Worm (Caenorhabditis elegans) whole organism, late embryonic: ENCODE results near the gene Y111B2A.12.

Experiments used
- C08G9.2 ChIP-seq: sonication (generic microtip); optimal IDR thresholded peaks from 2 replicates; lab custom pipeline; 2016; ENCODE audit warnings: mild to moderate bottlenecking, missing genetic modification characterization, moderate library complexity, missing compliant biosample characterization
- F13H6.1 ChIP-seq: sonication (generic microtip); optimal IDR thresholded peaks from 2 replicates; lab custom pipeline; 2016; ENCODE audit warnings: missing genetic modification characterization, missing compliant biosample characterization
- K09A11.1 ChIP-seq: sonication (generic microtip); optimal IDR thresholded peaks from 2 replicates; lab custom pipeline; 2017; ENCODE audit warnings: antibody characterized with exemption, mild to moderate bottlenecking, missing genetic modification characterization, missing compliant biosample characterization; ENCODE audit not compliant: insufficient read depth
- T23F11.4 ChIP-seq: fragments of 200-800 bp; sonication (Bioruptor generic); optimal IDR thresholded peaks from 2 replicates; lab custom pipeline; 2018; ENCODE audit warnings: mild to moderate bottlenecking, missing genetic modification characterization, missing compliant biosample characterization
- Y22D7AL.16 ChIP-seq: sonication (generic microtip); optimal IDR thresholded peaks from 2 replicates; lab custom pipeline; 2016; ENCODE audit warnings: missing genetic modification characterization, missing compliant biosample characterization
- ahr-1 ChIP-seq: sonication (generic microtip); optimal IDR thresholded peaks from 2 replicates; lab custom pipeline; 2016; ENCODE audit warnings: missing genetic modification characterization, missing compliant biosample characterization
- ceh-19 ChIP-seq: fragments of 200-800 bp; sonication (Bioruptor generic); optimal IDR thresholded peaks from 2 replicates; lab custom pipeline; 2018; ENCODE audit warnings: mild to moderate bottlenecking, missing genetic modification characterization, missing compliant biosample characterization
- ceh-2 ChIP-seq: sonication (generic microtip); optimal IDR thresholded peaks from 2 replicates; lab custom pipeline; 2016; ENCODE audit warnings: missing genotype, missing genetic modification characterization, missing compliant biosample characterization
- ceh-34 ChIP-seq: sonication (generic microtip); optimal IDR thresholded peaks from 2 replicates; lab custom pipeline; 2016; ENCODE audit warnings: mild to moderate bottlenecking, missing genetic modification characterization, missing compliant biosample characterization
- ceh-48 ChIP-seq: sonication (generic microtip); optimal IDR thresholded peaks from 2 replicates; lab custom pipeline; 2016; ENCODE audit warnings: missing genetic modification characterization, inconsistent platforms, missing compliant biosample characterization
- ceh-6 ChIP-seq: fragments of 200-800 bp; sonication (Bioruptor generic); optimal IDR thresholded peaks from 2 replicates; lab custom pipeline; 2018; ENCODE audit warnings: mild to moderate bottlenecking, missing genetic modification characterization, missing compliant biosample characterization
- ceh-9 ChIP-seq: sonication (generic microtip); optimal IDR thresholded peaks from 2 replicates; lab custom pipeline; 2016; ENCODE audit warnings: mild to moderate bottlenecking, missing genetic modification characterization, inconsistent platforms, missing compliant biosample characterization
- che-1 ChIP-seq: sonication (generic microtip); optimal IDR thresholded peaks from 2 replicates; lab custom pipeline; 2016; ENCODE audit warnings: mild to moderate bottlenecking, missing genetic modification characterization, missing compliant biosample characterization
- dmd-4 ChIP-seq: sonication (generic microtip); optimal IDR thresholded peaks from 2 replicates; lab custom pipeline; 2016; ENCODE audit warnings: borderline replicate concordance, missing genetic modification characterization, missing compliant biosample characterization
- ets-4 ChIP-seq: sonication (generic microtip); optimal IDR thresholded peaks from 2 replicates; lab custom pipeline; 2016; ENCODE audit warnings: missing genetic modification characterization, missing compliant biosample characterization
- eyg-1 ChIP-seq: sonication (generic microtip); optimal IDR thresholded peaks from 2 replicates; lab custom pipeline; 2016; ENCODE audit warnings: missing genotype, missing genetic modification characterization, missing compliant biosample characterization
- fax-1 ChIP-seq: sonication (generic microtip); optimal IDR thresholded peaks from 2 replicates; lab custom pipeline; 2016; ENCODE audit warnings: missing genotype, missing genetic modification characterization, missing compliant biosample characterization
- fkh-10 ChIP-seq: fragments of 150-350 bp; optimal IDR thresholded peaks from 2 replicates; lab custom pipeline; 2014; ENCODE audit warnings: missing biosample characterization, missing genetic modification reagents, missing genetic modification characterization
- fkh-6 ChIP-seq: sonication (generic microtip); optimal IDR thresholded peaks from 2 replicates; lab custom pipeline; 2016; ENCODE audit warnings: missing genetic modification characterization, missing compliant biosample characterization
- gmeb-2 ChIP-seq: sonication (generic microtip); optimal IDR thresholded peaks from 2 replicates; lab custom pipeline; 2016; ENCODE audit warnings: missing genetic modification characterization, inconsistent platforms, missing compliant biosample characterization
- hlh-13 ChIP-seq: fragments of 200-800 bp; sonication (Bioruptor generic); optimal IDR thresholded peaks from 2 replicates; lab custom pipeline; 2018; ENCODE audit warnings: mild to moderate bottlenecking, missing genetic modification characterization, missing compliant biosample characterization
- hlh-15 ChIP-seq: sonication (generic microtip); optimal IDR thresholded peaks from 2 replicates; lab custom pipeline; 2016; ENCODE audit warnings: missing genetic modification characterization, missing compliant biosample characterization
- mec-3 ChIP-seq: sonication (generic microtip); optimal IDR thresholded peaks from 2 replicates; lab custom pipeline; 2016; ENCODE audit warnings: borderline replicate concordance, missing genetic modification characterization, missing compliant biosample characterization
- nfya-1 ChIP-seq: sonication (generic microtip); optimal IDR thresholded peaks from 2 replicates; lab custom pipeline; 2017; ENCODE audit warnings: missing genetic modification characterization, mild to moderate bottlenecking, missing compliant biosample characterization, antibody characterized with exemption, moderate library complexity
- nhr-11 ChIP-seq: fragments of 150-350 bp; optimal IDR thresholded peaks from 2 replicates; lab custom pipeline; 2014; ENCODE audit warnings: missing biosample characterization, missing genetic modification characterization
- npax-4 ChIP-seq: sonication (generic microtip); optimal IDR thresholded peaks from 2 replicates; lab custom pipeline; 2016; ENCODE audit warnings: missing genetic modification characterization, missing compliant biosample characterization
- odd-2 ChIP-seq: sonication (generic microtip); optimal IDR thresholded peaks from 2 replicates; lab custom pipeline; 2017; ENCODE audit warnings: antibody characterized with exemption, mild to moderate bottlenecking, missing genetic modification characterization, missing compliant biosample characterization
- pag-3 ChIP-seq: sonication (generic microtip); optimal IDR thresholded peaks from 2 replicates; lab custom pipeline; 2016; ENCODE audit warnings: missing compliant biosample characterization, missing genetic modification characterization, borderline replicate concordance
- pat-9 ChIP-seq: fragments of 200-800 bp; sonication (Bioruptor generic); optimal IDR thresholded peaks from 2 replicates; lab custom pipeline; 2018; ENCODE audit warnings: mild to moderate bottlenecking, missing genetic modification characterization, moderate library complexity, missing compliant biosample characterization
- pax-1 ChIP-seq: fragments of 150-350 bp; optimal IDR thresholded peaks from 2 replicates; lab custom pipeline; 2014; ENCODE audit warnings: missing biosample characterization, missing genetic modification characterization
- pha-2 ChIP-seq: sonication (generic microtip); optimal IDR thresholded peaks from 2 replicates; lab custom pipeline; 2017; ENCODE audit warnings: mild to moderate bottlenecking, missing genetic modification characterization, missing compliant biosample characterization
- pha-4 ChIP-seq: fragments of 150-350 bp; optimal IDR thresholded peaks from 2 replicates; lab custom pipeline; 2018; ENCODE audit warnings: missing biosample characterization, missing genetic modification reagents, missing genetic modification characterization
- pqm-1 ChIP-seq: sonication (generic microtip); optimal IDR thresholded peaks from 2 replicates; lab custom pipeline; 2016; ENCODE audit warnings: missing genetic modification characterization, missing compliant biosample characterization
- pros-1 ChIP-seq: fragments of 150-350 bp; optimal IDR thresholded peaks from 2 replicates; lab custom pipeline; 2014; ENCODE audit warnings: missing biosample characterization, missing genetic modification reagents, missing genetic modification characterization
- ref-2 ChIP-seq: sonication (generic microtip); optimal IDR thresholded peaks from 2 replicates; lab custom pipeline; 2016; ENCODE audit warnings: missing genetic modification characterization, missing compliant biosample characterization
- sdc-2 ChIP-seq: sonication (generic microtip); optimal IDR thresholded peaks from 2 replicates; lab custom pipeline; 2016; ENCODE audit warnings: missing genotype, missing genetic modification characterization, missing compliant biosample characterization
- sox-2 ChIP-seq: fragments of 200-800 bp; sonication (Bioruptor generic); IDR thresholded peaks from 2 replicates; pipeline ENCODE4 v1.3.6; 2022; ENCODE audit warnings: missing genetic modification reagents, missing genetic modification characterization, missing compliant biosample characterization
- sox-4 ChIP-seq: sonication (generic microtip); optimal IDR thresholded peaks from 2 replicates; lab custom pipeline; 2017; ENCODE audit warnings: mild to moderate bottlenecking, missing genetic modification characterization, inconsistent platforms, missing compliant biosample characterization
- syd-9 ChIP-seq: sonication (generic microtip); optimal IDR thresholded peaks from 2 replicates; lab custom pipeline; 2016; ENCODE audit warnings: mild to moderate bottlenecking, missing genetic modification characterization, moderate library complexity, missing compliant biosample characterization
- unc-3 ChIP-seq, 2 experiments: fragments of 200-800 bp in 1 of 2; sonication (Bioruptor generic) in 1 of 2; sonication (generic microtip) in 1 of 2; conservative IDR thresholded peaks in 1 of 2; optimal IDR thresholded peaks in 1 of 2; 2 replicates each; pipeline versions ENCODE4 v1.3.6 to Lab custom; 2016 to 2022; ENCODE audit warnings: missing compliant biosample characterization in 2 of 2, missing genetic modification characterization in 2 of 2, missing genetic modification reagents in 1 of 2
- unc-42 ChIP-seq: sonication (generic microtip); optimal IDR thresholded peaks from 2 replicates; lab custom pipeline; 2016; ENCODE audit warnings: missing genotype, missing genetic modification characterization, missing compliant biosample characterization
- unc-55 ChIP-seq: sonication (generic microtip); optimal IDR thresholded peaks from 2 replicates; lab custom pipeline; 2017; ENCODE audit warnings: missing biosample characterization, missing genetic modification reagents, missing genetic modification characterization
- ztf-16 ChIP-seq: sonication (generic microtip); optimal IDR thresholded peaks from 2 replicates; lab custom pipeline; 2017; ENCODE audit warnings: missing genetic modification characterization, missing compliant biosample characterization

The Y111B2A.12 gene

DNA sequence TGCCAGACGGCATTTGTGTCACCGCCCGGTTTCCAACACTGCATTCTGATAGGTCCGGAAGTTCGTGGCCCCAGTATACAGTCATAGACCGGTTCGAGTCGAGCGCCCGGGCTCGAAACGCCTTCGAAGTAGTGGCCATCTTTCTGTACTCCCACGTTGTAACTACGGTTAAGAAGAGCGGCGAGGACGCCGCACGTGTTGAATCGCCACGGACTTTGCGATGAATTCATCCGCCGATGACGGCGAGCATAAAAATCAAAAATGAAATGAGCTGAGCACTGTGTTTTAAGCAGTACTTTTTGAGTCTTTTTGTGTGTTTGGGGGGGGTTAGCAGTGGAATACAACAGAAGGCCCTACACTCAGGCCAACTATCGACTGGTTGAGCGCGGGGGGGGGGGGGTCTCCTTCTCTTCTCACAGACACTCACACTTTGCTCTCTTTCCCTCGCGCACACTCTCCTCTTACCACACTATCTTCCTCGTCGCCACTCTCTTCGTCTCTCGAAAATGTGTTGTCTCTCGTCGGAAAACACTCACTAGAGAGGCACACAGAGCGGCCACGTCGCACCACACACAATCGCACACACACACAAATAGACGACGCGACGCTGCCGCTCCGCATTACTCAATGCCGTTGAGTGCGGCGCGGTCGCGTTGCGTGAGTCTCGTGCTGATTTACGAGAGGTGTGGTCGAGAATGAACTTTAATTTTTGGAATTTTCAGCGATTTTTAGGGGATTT, 700 bp upstream of the Y111B2A.12 start, which contains the start of gene epc-1 (continued):
- TF ChIP-seq ceh-34, result peak; percentile 84
- TF ChIP-seq fkh-6, result no peak
- TF ChIP-seq ceh-19 (GFP tag; lab: Kevin White, UChicago), result no peak
- peak; percentile 90 for TF ChIP-seq ref-2 (tag; lab: Kevin White, UChicago)
- TF ChIP-seq odd-2 (tag; lab: Kevin White, UChicago), result no peak
- TF ChIP-seq C08G9.2 (tag; lab: Kevin White, UChicago), result peak; percentile 20
- TF ChIP-seq nfya-1 (tag; lab: Kevin White, UChicago), result peak; percentile 96
- peak; percentile 64 for TF ChIP-seq unc-42
- TF ChIP-seq ceh-48 (tag; lab: Kevin White, UChicago), result peak; percentile 32
- no peak for TF ChIP-seq sox-4 (tag; lab: Kevin White, UChicago)
- TF ChIP-seq npax-4 (tag; lab: Kevin White, UChicago), result no peak
- TF ChIP-seq dmd-4, result no peak
- TF ChIP-seq ahr-1 (tag; lab: Kevin White, UChicago), result no peak
- TF ChIP-seq pag-3 (tag; lab: Kevin White, UChicago), result no peak
- TF ChIP-seq unc-3 (GFP tag; conservative IDR thresholded peaks at IDR 0.05; lab: Robert Waterston, UW), result no peak
- no peak for TF ChIP-seq unc-3 (tag; optimal IDR thresholded peaks at IDR 0.05; lab: Kevin White, UChicago)
- no peak for TF ChIP-seq pax-1
- TF ChIP-seq pqm-1 (tag; lab: Kevin White, UChicago), result no peak
- TF ChIP-seq, all 69 proteins: peak for 33

- no peak for TF ChIP-seq odd-2 (tag; lab: Kevin White, UChicago)
These were observed 321 bp downstream of the Y111B2A.12 start for ce11 chrIII:12609410-12609809.

- TF ChIP-seq che-1 (tag; lab: Kevin White, UChicago), result no peak
- TF ChIP-seq Y22D7AL.16, result no peak
- TF ChIP-seq syd-9, result no peak
- no peak for TF ChIP-seq fkh-6
- TF ChIP-seq hlh-15, result no peak
These were observed 2.3 kb downstream of the Y111B2A.12 start for ce11 chrIII:12611414-12611813.

- TF ChIP-seq ceh-2 (peak; percentile 75), ceh-6 (peak; percentile 22), nfya-1 (tag; lab: Kevin White, UChicago) (peak; percentile 99), sox-2 (peak; percentile 82), syd-9 (peak; percentile 37), sox-4 (tag; lab: Kevin White, UChicago) (no peak), F13H6.1 (tag; lab: Kevin White, UChicago) (peak; percentile 99), K09A11.1 (tag; lab: Kevin White, UChicago) (peak; percentile 70), odd-2 (tag; lab: Kevin White, UChicago) (no peak), hlh-13 (GFP tag; lab: Kevin White, UChicago) (no peak), eyg-1 (tag; lab: Kevin White, UChicago) (no peak), ceh-48 (tag; lab: Kevin White, UChicago) (no peak), pat-9 (tag; lab: Kevin White, UChicago) (no peak), pag-3 (tag; lab: Kevin White, UChicago) (peak; percentile 55), gmeb-2 (tag; lab: Kevin White, UChicago) (no peak), npax-4 (tag; lab: Kevin White, UChicago) (no peak), ets-4 (tag; lab: Kevin White, UChicago) (peak; percentile 87), unc-55 (GFP tag; lab: Kevin White, UChicago) (peak; percentile 100), ceh-9 (no peak), pha-2 (tag; lab: Kevin White, UChicago) (no peak), sdc-2 (tag; lab: Kevin White, UChicago) (peak; percentile 73), pqm-1 (tag; lab: Kevin White, UChicago) (peak; percentile 76), fax-1 (tag; lab: Kevin White, UChicago) (peak; percentile 48), pha-4 (tag; lab: Kevin White, UChicago) (no peak), T23F11.4 (peak; percentile 57), ztf-16 (tag; lab: Kevin White, UChicago) (peak; percentile 40), ref-2 (tag; lab: Kevin White, UChicago) (peak; percentile 96), fkh-10 (GFP tag; lab: Kevin White, UChicago) (peak; percentile 78), pros-1 (peak; percentile 95), unc-42 (peak; percentile 84), C08G9.2 (tag; lab: Kevin White, UChicago) (peak; percentile 60), mec-3 (tag; lab: Kevin White, UChicago) (no peak), nhr-11 (tag; lab: Kevin White, UChicago) (peak; percentile 65)
These were observed 3.4 kb downstream of the Y111B2A.12 start for ce11 chrIII:12612519-12612935.
